Worm (Caenorhabditis elegans) whole organism, L1 larva: Measurements from ENCODE around the gene pbs-6.

Experiments
- F16B12.6 ChIP-seq: fragments of 150-350 bp; optimal IDR thresholded peaks from 2 replicates; lab custom pipeline; 2014; ENCODE audit warnings: missing biosample characterization, missing genetic modification characterization
- egl-27 ChIP-seq, 2 experiments: fragments of 150-350 bp in 1 of 2; sonication (generic microtip); optimal IDR thresholded peaks; 3 replicates each; lab custom pipeline; 2017 to 2018; ENCODE audit warnings: missing biosample characterization in 2 of 2, missing genetic modification characterization in 2 of 2, missing genetic modification reagents in 2 of 2
- elt-3 ChIP-seq, 6 experiments: fragments of 150-350 bp in 1 of 6; sonication (generic microtip); optimal IDR thresholded peaks; 2 replicates each; lab custom pipeline; 2017 to 2018; ENCODE audit warnings: missing biosample characterization in 6 of 6, missing genetic modification characterization in 6 of 6, inconsistent platforms in 1 of 6
- lir-3 ChIP-seq: sonication (generic microtip); optimal IDR thresholded peaks from 2 replicates; lab custom pipeline; 2016; ENCODE audit warnings: mild to moderate bottlenecking, missing genetic modification characterization, moderate library complexity, missing compliant biosample characterization; ENCODE audit not compliant: poor library complexity
- nhr-28 ChIP-seq: fragments of 150-350 bp; optimal IDR thresholded peaks from 2 replicates; lab custom pipeline; 2014; ENCODE audit warnings: missing biosample characterization, missing genetic modification characterization
- sptf-1 ChIP-seq: fragments of 150-350 bp; optimal IDR thresholded peaks from 2 replicates; lab custom pipeline; 2014; ENCODE audit warnings: missing biosample characterization, missing genetic modification characterization
- zip-4 ChIP-seq: fragments of 200-800 bp; sonication (Bioruptor generic); optimal IDR thresholded peaks from 2 replicates; lab custom pipeline; 2018; ENCODE audit warnings: mild to moderate bottlenecking, missing genetic modification characterization, moderate library complexity, missing compliant biosample characterization

ce11 chrIII:8245591-8245990 lies 1.7 kb upstream of the pbs-6 start, which contains the start of gene C02F5.3:
- TF ChIP-seq nhr-28 (tag; lab: Kevin White, UChicago) (no peak), F16B12.6 (tag; lab: Kevin White, UChicago) (no peak), zip-4 (GFP tag; lab: Kevin White, UChicago) (no peak), sptf-1 (no peak), lir-3 (tag; lab: Kevin White, UChicago) (no peak), egl-27 (tag; optimal IDR thresholded peaks at IDR 0.05; lab: Kevin White, UChicago) (no peak), elt-3 (tag; optimal IDR thresholded peaks at IDR 0.05; lab: Kevin White, UChicago) (no peak)
